Worm (Caenorhabditis elegans) whole organism, young adult: ENCODE measurements around the gene F21C10.13.

Source experiments
- B0336.3 ChIP-seq: fragments of 200-800 bp; sonication (Bioruptor generic); IDR thresholded peaks from 2 replicates; pipeline ENCODE4 v1.3.6; 2022; ENCODE audit warnings: missing genetic modification characterization, missing compliant biosample characterization
- C17E4.6 ChIP-seq: fragments of 200-800 bp; sonication (Bioruptor generic); IDR thresholded peaks from 2 replicates; pipeline ENCODE4 v1.3.6; 2022; ENCODE audit warnings: missing genetic modification reagents, missing genetic modification characterization, missing compliant biosample characterization
- F23B12.7 ChIP-seq: sonication (generic microtip); optimal IDR thresholded peaks from 2 replicates; lab custom pipeline; 2017; ENCODE audit warnings: missing genetic modification characterization, mild to moderate bottlenecking, missing compliant biosample characterization, antibody characterized with exemption, moderate library complexity; ENCODE audit not compliant: insufficient read depth
- F37B4.10 ChIP-seq: fragments of 200-800 bp; sonication (Bioruptor generic); IDR thresholded peaks from 2 replicates; pipeline ENCODE4 v1.3.6; 2022; ENCODE audit warnings: missing genetic modification characterization, missing compliant biosample characterization
- F57A8.1 ChIP-seq: fragments of 200-800 bp; sonication (Bioruptor generic); optimal IDR thresholded peaks from 2 replicates; lab custom pipeline; 2018; ENCODE audit warnings: mild to moderate bottlenecking, missing genetic modification characterization, moderate library complexity, missing compliant biosample characterization
- F57C9.4 ChIP-seq: sonication (generic microtip); optimal IDR thresholded peaks from 2 replicates; lab custom pipeline; 2017; ENCODE audit warnings: mild to moderate bottlenecking, missing genetic modification characterization, missing compliant biosample characterization
- K12H6.12 ChIP-seq: fragments of 200-800 bp; sonication (Bioruptor generic); optimal IDR thresholded peaks from 2 replicates; lab custom pipeline; 2018; ENCODE audit warnings: mild to moderate bottlenecking, missing genetic modification characterization, missing compliant biosample characterization
- T26A5.8 ChIP-seq: sonication (generic microtip); optimal IDR thresholded peaks from 2 replicates; lab custom pipeline; 2016; ENCODE audit warnings: missing genetic modification characterization, missing compliant biosample characterization
- Y56A3A.18 ChIP-seq: fragments of 200-800 bp; sonication (Bioruptor generic); IDR thresholded peaks from 2 replicates; pipeline ENCODE4 v1.3.6; 2022; ENCODE audit warnings: missing genetic modification reagents, missing genetic modification characterization, missing compliant biosample characterization
- aptf-2 ChIP-seq: fragments of 200-800 bp; sonication (Bioruptor generic); conservative IDR thresholded peaks from 2 replicates; pipeline ENCODE4 v1.3.6; 2022; ENCODE audit warnings: missing genetic modification reagents, missing genetic modification characterization, missing compliant biosample characterization
- aptf-3 ChIP-seq: fragments of 200-800 bp; sonication (Bioruptor generic); IDR thresholded peaks from 2 replicates; pipeline ENCODE4 v1.3.6; 2022; ENCODE audit warnings: missing genetic modification characterization, missing compliant biosample characterization
- athp-1 ChIP-seq: sonication (generic microtip); optimal IDR thresholded peaks from 2 replicates; lab custom pipeline; 2017; ENCODE audit warnings: mild to moderate bottlenecking, missing genetic modification characterization, missing compliant biosample characterization
- attf-5 ChIP-seq: fragments of 200-800 bp; sonication (Bioruptor generic); optimal IDR thresholded peaks from 2 replicates; lab custom pipeline; 2018; ENCODE audit warnings: mild to moderate bottlenecking, missing genetic modification characterization, missing compliant biosample characterization
- bed-1 ChIP-seq: fragments of 200-800 bp; sonication (Bioruptor generic); IDR thresholded peaks from 2 replicates; pipeline ENCODE4 v1.3.6; 2022; ENCODE audit warnings: missing genetic modification reagents, missing genetic modification characterization, missing compliant biosample characterization
- ccch-3 ChIP-seq: fragments of 200-800 bp; sonication (Bioruptor generic); optimal IDR thresholded peaks from 2 replicates; lab custom pipeline; 2018; ENCODE audit warnings: mild to moderate bottlenecking, missing genetic modification characterization, missing compliant biosample characterization
- ceh-100 ChIP-seq: fragments of 200-800 bp; sonication (Bioruptor generic); IDR thresholded peaks from 2 replicates; pipeline ENCODE4 v1.3.6; 2022; ENCODE audit warnings: missing genetic modification reagents, missing genetic modification characterization, missing compliant biosample characterization
- chd-7 ChIP-seq: sonication (generic microtip); optimal IDR thresholded peaks from 2 replicates; lab custom pipeline; 2016; ENCODE audit warnings: mild to moderate bottlenecking, missing genetic modification characterization, moderate library complexity, missing compliant biosample characterization
- die-1 ChIP-seq: sonication (generic microtip); optimal IDR thresholded peaks from 2 replicates; lab custom pipeline; 2016; ENCODE audit warnings: missing genotype, mild to moderate bottlenecking, missing genetic modification characterization, missing compliant biosample characterization
- efl-1 ChIP-seq: fragments of 150-350 bp; optimal IDR thresholded peaks from 2 replicates; lab custom pipeline; 2014; ENCODE audit warnings: missing biosample characterization, missing genetic modification reagents, missing genetic modification characterization
- egl-18 ChIP-seq: fragments of 200-800 bp; sonication (Bioruptor generic); IDR thresholded peaks from 2 replicates; pipeline ENCODE4 v1.3.6; 2022; ENCODE audit warnings: missing genetic modification reagents, missing genetic modification characterization, missing compliant biosample characterization
- egrh-3 ChIP-seq: fragments of 200-800 bp; sonication (Bioruptor generic); IDR thresholded peaks from 2 replicates; pipeline ENCODE4 v1.3.6; 2022; ENCODE audit warnings: missing genetic modification reagents, missing genetic modification characterization, missing compliant biosample characterization
- let-526 ChIP-seq: fragments of 200-800 bp; sonication (Bioruptor generic); IDR thresholded peaks from 2 replicates; pipeline ENCODE4 v1.3.6; 2022; ENCODE audit warnings: missing genetic modification reagents, missing genetic modification characterization, missing compliant biosample characterization
- lin-35 ChIP-seq, 3 experiments: fragments of 150-350 bp in 2 of 3; sonication (generic microtip) in 1 of 3; optimal IDR thresholded peaks; 2 replicates each; lab custom pipeline; 2014 to 2018; ENCODE audit warnings: missing biosample characterization in 3 of 3, missing genetic modification characterization in 3 of 3, missing genetic modification reagents in 3 of 3
- lin-40 ChIP-seq: sonication (generic microtip); optimal IDR thresholded peaks from 2 replicates; lab custom pipeline; 2016; ENCODE audit warnings: missing genetic modification characterization, mild to moderate bottlenecking, missing compliant biosample characterization, missing genotype, missing genetic modification reagents
- lir-1 ChIP-seq: fragments of 200-800 bp; sonication (Bioruptor generic); conservative IDR thresholded peaks from 2 replicates; pipeline ENCODE4 v1.3.6; 2022; ENCODE audit warnings: missing genetic modification reagents, missing genetic modification characterization, missing compliant biosample characterization
- madf-3 ChIP-seq: fragments of 200-800 bp; sonication (Bioruptor generic); IDR thresholded peaks from 2 replicates; pipeline ENCODE4 v1.3.6; 2022; ENCODE audit warnings: missing genetic modification reagents, missing genetic modification characterization, missing compliant biosample characterization
- mcd-1 ChIP-seq: fragments of 200-800 bp; sonication (Bioruptor generic); IDR thresholded peaks from 2 replicates; pipeline ENCODE4 v1.3.6; 2022; ENCODE audit warnings: missing genetic modification reagents, missing genetic modification characterization, missing compliant biosample characterization
- mel-28 ChIP-seq: sonication (generic microtip); optimal IDR thresholded peaks from 2 replicates; lab custom pipeline; 2016; ENCODE audit warnings: borderline replicate concordance, mild to moderate bottlenecking, missing genetic modification characterization, missing compliant biosample characterization
- mes-4 ChIP-seq: sonication (generic microtip); optimal IDR thresholded peaks from 2 replicates; lab custom pipeline; 2016; ENCODE audit warnings: missing genotype, missing genetic modification characterization, missing compliant biosample characterization
- nfya-2 ChIP-seq: fragments of 200-800 bp; sonication (Bioruptor generic); IDR thresholded peaks from 2 replicates; pipeline ENCODE4 v1.3.6; 2022; ENCODE audit warnings: missing genetic modification reagents, missing genetic modification characterization, missing compliant biosample characterization
- nhr-179 ChIP-seq: sonication (generic microtip); optimal IDR thresholded peaks from 2 replicates; lab custom pipeline; 2016; ENCODE audit warnings: mild to moderate bottlenecking, missing genetic modification characterization, missing compliant biosample characterization
- nhr-80 ChIP-seq: sonication (generic microtip); optimal IDR thresholded peaks from 2 replicates; lab custom pipeline; 2016; ENCODE audit warnings: missing genetic modification characterization, missing compliant biosample characterization
- repo-1 ChIP-seq: sonication (generic microtip); optimal IDR thresholded peaks from 2 replicates; lab custom pipeline; 2017; ENCODE audit warnings: mild to moderate bottlenecking, missing genetic modification characterization, missing compliant biosample characterization
- sdz-38 ChIP-seq: sonication (generic microtip); optimal IDR thresholded peaks from 2 replicates; lab custom pipeline; 2016; ENCODE audit warnings: missing genotype, missing genetic modification characterization, missing compliant biosample characterization
- snpc-1.1 ChIP-seq: sonication (generic microtip); optimal IDR thresholded peaks from 2 replicates; lab custom pipeline; 2017; ENCODE audit warnings: missing genetic modification characterization, mild to moderate bottlenecking, missing compliant biosample characterization, antibody characterized with exemption, moderate library complexity, missing genotype, missing genetic modification reagents; ENCODE audit not compliant: insufficient read depth
- snpc-4 ChIP-seq, 5 experiments: fragments of 150-350 bp in 1 of 5; sonication (generic microtip) in 4 of 5; optimal IDR thresholded peaks; 2 replicates each; lab custom pipeline; 2014 to 2018; ENCODE audit warnings: missing genetic modification characterization in 5 of 5, missing biosample characterization in 3 of 5, antibody characterized with exemption in 2 of 5, mild to moderate bottlenecking in 2 of 5, missing compliant biosample characterization in 2 of 5, missing genotype in 2 of 5, moderate library complexity in 2 of 5, missing genetic modification reagents in 1 of 5
- sptf-2 ChIP-seq: fragments of 200-800 bp; sonication (Bioruptor generic); optimal IDR thresholded peaks from 2 replicates; lab custom pipeline; 2018; ENCODE audit warnings: mild to moderate bottlenecking, missing genetic modification characterization, missing compliant biosample characterization
- tlf-1 ChIP-seq: fragments of 200-800 bp; sonication (Bioruptor generic); optimal IDR thresholded peaks from 2 replicates; lab custom pipeline; 2018; ENCODE audit warnings: mild to moderate bottlenecking, missing genetic modification characterization, missing compliant biosample characterization
- ztf-18 ChIP-seq: sonication (generic microtip); optimal IDR thresholded peaks from 2 replicates; lab custom pipeline; 2016; ENCODE audit warnings: missing genotype, mild to moderate bottlenecking, missing genetic modification characterization, missing compliant biosample characterization
- ztf-22 ChIP-seq: fragments of 200-800 bp; sonication (Bioruptor generic); optimal IDR thresholded peaks from 2 replicates; lab custom pipeline; 2018; ENCODE audit warnings: mild to moderate bottlenecking, missing genetic modification characterization, moderate library complexity, missing compliant biosample characterization
- ztf-25 ChIP-seq: fragments of 200-800 bp; sonication (Bioruptor generic); IDR thresholded peaks from 2 replicates; pipeline ENCODE4 v1.3.6; 2022; ENCODE audit warnings: missing genetic modification reagents, missing genetic modification characterization, missing compliant biosample characterization
- ztf-28 ChIP-seq: fragments of 200-800 bp; sonication (Bioruptor generic); IDR thresholded peaks from 2 replicates; pipeline ENCODE4 v1.3.6; 2022; ENCODE audit warnings: missing genetic modification reagents, missing genetic modification characterization, missing compliant biosample characterization
- ztf-3 ChIP-seq: fragments of 200-800 bp; sonication (Bioruptor generic); optimal IDR thresholded peaks from 2 replicates; lab custom pipeline; 2018; ENCODE audit warnings: mild to moderate bottlenecking, missing genetic modification characterization, missing compliant biosample characterization
- ztf-6 ChIP-seq: fragments of 200-800 bp; sonication (Bioruptor generic); IDR thresholded peaks from 2 replicates; pipeline ENCODE4 v1.3.6; 2022; ENCODE audit warnings: missing genetic modification reagents, missing genetic modification characterization, missing compliant biosample characterization

The F21C10.13 gene

ce11 chrV:9094060-9094628, 28.0 kb upstream of the F21C10.13 start (continued):
- TF ChIP-seq nhr-80 (tag; lab: Kevin White, UChicago): peak; percentile 46
- no peak for TF ChIP-seq F57A8.1
- TF ChIP-seq let-526 (GFP tag; lab: Robert Waterston, UW): peak; percentile 41; the same call in 1 of the 2 replicates
- TF ChIP-seq attf-5 (GFP tag; lab: Kevin White, UChicago): peak; percentile 50
- peak; percentile 44 for TF ChIP-seq K12H6.12
- no peak for TF ChIP-seq ztf-25
- TF ChIP-seq tlf-1 (GFP tag; lab: Kevin White, UChicago): peak; percentile 27
- no peak for TF ChIP-seq mes-4 (tag; lab: Kevin White, UChicago)

ce11 chrV:9094976-9095375, 27.1 kb upstream of the F21C10.13 start:
- TF ChIP-seq repo-1 (tag; lab: Kevin White, UChicago) (no peak), F23B12.7 (no peak), madf-3 (GFP tag; lab: Robert Waterston, UW) (no peak), lin-35 (GFP tag; optimal IDR thresholded peaks at IDR 0.05; lab: Kevin White, UChicago) (peak in 1 of 3 experiments; percentile 1), die-1 (tag; lab: Kevin White, UChicago) (no peak)

ce11 chrV:9095613-9096317, 26.3 kb upstream of the F21C10.13 start, which contains the start of gene F21C10.10:
TSS of gene F21C10.10 (plus strand) at chrV:9096267.
- TF ChIP-seq nfya-2: no peak
- TF ChIP-seq die-1 (tag; lab: Kevin White, UChicago): peak; percentile 21
- TF ChIP-seq ztf-18 (tag; lab: Kevin White, UChicago): no peak
- TF ChIP-seq mel-28 (tag; lab: Kevin White, UChicago): no peak
- TF ChIP-seq B0336.3 (GFP tag; lab: Robert Waterston, UW): peak; percentile 59; the same call in 1 of the 2 replicates
- no peak for TF ChIP-seq aptf-2
- TF ChIP-seq sptf-2 (GFP tag; lab: Kevin White, UChicago): no peak
- TF ChIP-seq C17E4.6 (GFP tag; lab: Robert Waterston, UW): no peak
- no peak for TF ChIP-seq Y56A3A.18 (GFP tag; lab: Robert Waterston, UW)
- TF ChIP-seq athp-1 (tag; lab: Kevin White, UChicago): no peak
- TF ChIP-seq chd-7 (tag; lab: Kevin White, UChicago): peak; percentile 69
- no peak for TF ChIP-seq aptf-3 (GFP tag; lab: Robert Waterston, UW)
- no peak for TF ChIP-seq F57C9.4
- TF ChIP-seq ccch-3 (GFP tag; lab: Kevin White, UChicago): no peak
- TF ChIP-seq efl-1 (GFP tag; lab: Kevin White, UChicago): no peak
- TF ChIP-seq mcd-1 (GFP tag; lab: Robert Waterston, UW): peak; percentile 50
- TF ChIP-seq bed-1: no peak
- no peak for TF ChIP-seq F57A8.1
- TF ChIP-seq lir-1 (GFP tag; lab: Robert Waterston, UW): no peak
- TF ChIP-seq ztf-3 (GFP tag; lab: Kevin White, UChicago): no peak
- no peak for TF ChIP-seq snpc-1.1 (tag; lab: Kevin White, UChicago)
- peak; percentile 60 for TF ChIP-seq ztf-22
- peak; percentile 38; the same call in 1 of the 2 replicates for TF ChIP-seq ztf-6 (GFP tag; lab: Robert Waterston, UW)
- TF ChIP-seq ztf-28 (GFP tag; lab: Robert Waterston, UW): no peak
- no peak for TF ChIP-seq egl-18 (GFP tag; lab: Robert Waterston, UW)
- TF ChIP-seq lin-40 (tag; lab: Kevin White, UChicago): peak; percentile 91
- TF ChIP-seq sdz-38: no peak
- no peak for TF ChIP-seq F37B4.10 (GFP tag; lab: Robert Waterston, UW)
- TF ChIP-seq snpc-4 (GFP tag; optimal IDR thresholded peaks at IDR 0.05; lab: Kevin White, UChicago): no peak
- TF ChIP-seq snpc-4 (tag; optimal IDR thresholded peaks at IDR 0.05; lab: Kevin White, UChicago): peak in 2 of 4 experiments; percentile 22 to 48
- no peak for TF ChIP-seq egrh-3 (GFP tag; lab: Robert Waterston, UW)
- TF ChIP-seq ceh-100 (GFP tag; lab: Robert Waterston, UW): no peak
- TF ChIP-seq T26A5.8: no peak
- no peak for TF ChIP-seq nhr-179
